Fruit fly (Drosophila melanogaster) whole organism, pupa: ENCODE results near the gene fzy.

Experiments used
- CG10348 ChIP-seq: fragments of 200-800 bp; sonication (Bioruptor generic); IDR thresholded peaks from 2 replicates; pipeline ENCODE4 v1.3.6; 2022; ENCODE audit warnings: missing biosample characterization, missing genetic modification characterization
- CG12605 ChIP-seq: fragments of 200-800 bp; sonication (Bioruptor generic); IDR thresholded peaks from 2 replicates; pipeline ENCODE4 v1.3.6; 2022; ENCODE audit warnings: missing biosample characterization, missing genetic modification characterization
- CG13204 ChIP-seq: fragments of 200-800 bp; sonication (Bioruptor generic); optimal IDR thresholded peaks from 2 replicates; lab custom pipeline; 2018; ENCODE audit warnings: missing biosample characterization, mild to moderate bottlenecking, missing genetic modification characterization, moderate library complexity
- CG14655 ChIP-seq: fragments of 200-800 bp; sonication (Bioruptor generic); optimal IDR thresholded peaks from 3 replicates; lab custom pipeline; 2017; ENCODE audit warnings: mild to moderate bottlenecking, missing biosample characterization, missing genetic modification reagents, missing genetic modification characterization
- CG15710 ChIP-seq: fragments of 200-800 bp; sonication (Bioruptor generic); optimal IDR thresholded peaks from 2 replicates; lab custom pipeline; 2018; ENCODE audit warnings: missing biosample characterization, mild to moderate bottlenecking, missing genetic modification characterization, moderate library complexity
- CG17806 ChIP-seq: fragments of 200-800 bp; sonication (Bioruptor generic); optimal IDR thresholded peaks from 2 replicates; lab custom pipeline; 2018; ENCODE audit warnings: missing biosample characterization, mild to moderate bottlenecking, missing genetic modification characterization, moderate library complexity
- CG32121 ChIP-seq: fragments of 200-800 bp; sonication (Bioruptor generic); IDR thresholded peaks from 2 replicates; pipeline ENCODE4 v1.3.6; 2022; ENCODE audit warnings: missing biosample characterization, missing genetic modification characterization
- CG34367 ChIP-seq: fragments of 200-800 bp; sonication (Bioruptor generic); optimal IDR thresholded peaks from 2 replicates; lab custom pipeline; 2018; ENCODE audit warnings: missing biosample characterization, mild to moderate bottlenecking, missing genetic modification characterization
- CG4496 ChIP-seq: fragments of 200-800 bp; sonication (Bioruptor generic); IDR thresholded peaks from 3 replicates; pipeline ENCODE4 v1.3.6; 2022; ENCODE audit warnings: missing biosample characterization, missing genetic modification characterization
- CG8159 ChIP-seq: fragments of 200-800 bp; sonication (Bioruptor generic); optimal IDR thresholded peaks from 3 replicates; lab custom pipeline; 2018; ENCODE audit warnings: missing biosample characterization, mild to moderate bottlenecking, missing genetic modification characterization, moderate library complexity
- CG8301 ChIP-seq: fragments of 200-800 bp; sonication (Bioruptor generic); optimal IDR thresholded peaks from 2 replicates; lab custom pipeline; 2018; ENCODE audit warnings: missing biosample characterization, mild to moderate bottlenecking, missing genetic modification characterization
- CG9948 ChIP-seq: fragments of 200-800 bp; sonication (Bioruptor generic); optimal IDR thresholded peaks from 2 replicates; lab custom pipeline; 2018; ENCODE audit warnings: missing biosample characterization, mild to moderate bottlenecking, missing genetic modification characterization, moderate library complexity
- D1 ChIP-seq: fragments of 200-800 bp; sonication (Bioruptor generic); optimal IDR thresholded peaks from 2 replicates; lab custom pipeline; 2018; ENCODE audit warnings: missing biosample characterization, mild to moderate bottlenecking, missing genetic modification characterization, moderate library complexity
- EcR ChIP-seq: fragments of 200-800 bp; sonication (Bioruptor generic); optimal IDR thresholded peaks from 3 replicates; lab custom pipeline; 2019; ENCODE audit warnings: missing biosample characterization, missing genetic modification characterization, mild to moderate bottlenecking, moderate library complexity, missing genetic modification reagents
- Ets98B ChIP-seq: fragments of 200-800 bp; sonication (Bioruptor generic); IDR thresholded peaks from 2 replicates; pipeline ENCODE4 v1.3.6; 2022; ENCODE audit warnings: missing biosample characterization, missing genetic modification characterization
- Pif1A ChIP-seq: fragments of 200-800 bp; sonication (Bioruptor generic); optimal IDR thresholded peaks from 3 replicates; lab custom pipeline; 2016; ENCODE audit warnings: missing biosample characterization, missing genetic modification characterization
- Pif1B ChIP-seq: fragments of 200-800 bp; sonication (Bioruptor generic); optimal IDR thresholded peaks from 3 replicates; lab custom pipeline; 2016; ENCODE audit warnings: missing biosample characterization, missing genetic modification characterization
- Snoo ChIP-seq: fragments of 200-800 bp; sonication (Bioruptor generic); optimal IDR thresholded peaks from 3 replicates; lab custom pipeline; 2017; ENCODE audit warnings: missing biosample characterization, mild to moderate bottlenecking, missing genetic modification characterization, inconsistent platforms
- fd96Ca ChIP-seq: fragments of 200-800 bp; sonication (Bioruptor generic); IDR thresholded peaks from 3 replicates; pipeline ENCODE4 v1.3.6; 2022; ENCODE audit warnings: missing biosample characterization, missing genetic modification characterization
- gl ChIP-seq: fragments of 200-800 bp; sonication (Bioruptor generic); optimal IDR thresholded peaks from 2 replicates; lab custom pipeline; 2018; ENCODE audit warnings: missing biosample characterization, mild to moderate bottlenecking, missing genetic modification characterization
- rn ChIP-seq: fragments of 200-800 bp; sonication (Bioruptor generic); IDR thresholded peaks from 2 replicates; pipeline ENCODE4 v1.3.6; 2022; ENCODE audit warnings: missing biosample characterization, missing genetic modification characterization

Gene fzy

dm6 chr2L:16275177-16275808 lies 35.5 kb upstream of the fzy start:
- no peak for TF ChIP-seq fd96Ca (GFP tag; lab: Robert Waterston, UW)
- TF ChIP-seq rn = no peak
- TF ChIP-seq D1 (tag; lab: Kevin White, UChicago) = no peak
- TF ChIP-seq CG4496 (GFP tag; lab: Robert Waterston, UW) = no peak
- TF ChIP-seq CG34367 = no peak
- no peak for TF ChIP-seq CG12605 (GFP tag; lab: Robert Waterston, UW)
- TF ChIP-seq CG8159 = no peak
- no peak for TF ChIP-seq CG9948 (tag; lab: Kevin White, UChicago)
- TF ChIP-seq CG14655 (GFP tag; lab: Kevin White, UChicago) = no peak
- TF ChIP-seq CG8301 (tag; lab: Kevin White, UChicago) = no peak
- TF ChIP-seq CG10348 = no peak
- TF ChIP-seq CG17806 (tag; lab: Kevin White, UChicago) = no peak
- no peak for TF ChIP-seq CG32121 (GFP tag; lab: Robert Waterston, UW)
- TF ChIP-seq EcR (GFP tag; lab: Kevin White, UChicago) = no peak
- TF ChIP-seq Pif1B (GFP tag; lab: Kevin White, UChicago) = no peak
- no peak for TF ChIP-seq gl (tag; lab: Kevin White, UChicago)
- no peak for TF ChIP-seq Pif1A (GFP tag; lab: Kevin White, UChicago)
- no peak for TF ChIP-seq CG13204 (GFP tag; lab: Kevin White, UChicago)
- TF ChIP-seq, all 21 proteins: peak for 0

DNA sequence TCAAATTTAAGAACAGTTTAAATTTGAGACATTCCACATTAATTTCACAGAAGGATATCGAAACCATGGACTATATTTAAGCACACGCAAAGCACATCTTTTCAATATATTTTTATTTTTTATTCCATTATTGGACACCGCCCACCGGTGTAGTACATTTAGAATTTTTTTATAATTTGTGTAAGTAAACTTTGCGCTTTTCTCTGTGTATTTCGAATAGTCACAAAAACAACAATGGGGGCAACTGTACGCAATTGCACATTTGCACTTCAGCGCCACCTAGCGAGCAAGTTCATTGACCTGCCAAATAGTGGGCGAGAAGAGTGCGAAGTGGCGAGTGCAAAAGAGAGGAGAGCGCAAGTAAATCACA lies 35.0 kb upstream of the fzy start:
- TF ChIP-seq CG9948 (tag; lab: Kevin White, UChicago) = peak; percentile 49
- peak; percentile 51 for TF ChIP-seq CG17806 (tag; lab: Kevin White, UChicago)
- peak; percentile 82 for TF ChIP-seq CG4496 (GFP tag; lab: Robert Waterston, UW)
- TF ChIP-seq CG10348 = no peak; the same call in 1 of the 2 replicates
- peak; percentile 71 for TF ChIP-seq CG8301 (tag; lab: Kevin White, UChicago)
- peak; percentile 68 for TF ChIP-seq Pif1A (GFP tag; lab: Kevin White, UChicago)
- TF ChIP-seq Pif1B (GFP tag; lab: Kevin White, UChicago) = peak; percentile 34
- peak; percentile 32 for TF ChIP-seq CG15710 (tag; lab: Kevin White, UChicago)
- no peak for TF ChIP-seq CG13204 (GFP tag; lab: Kevin White, UChicago)
- TF ChIP-seq EcR (GFP tag; lab: Kevin White, UChicago) = peak; percentile 89
- peak; percentile 7 for TF ChIP-seq CG34367
- no peak for TF ChIP-seq D1 (tag; lab: Kevin White, UChicago)
- no peak for TF ChIP-seq gl (tag; lab: Kevin White, UChicago)
- no peak for TF ChIP-seq CG12605 (GFP tag; lab: Robert Waterston, UW)
- peak; percentile 15 for TF ChIP-seq Snoo (tag; lab: Kevin White, UChicago)
- TF ChIP-seq Ets98B = peak; percentile 66
- 0 out of 2 replicates have a peak, but pooled peaks have one; percentile 40 for TF ChIP-seq rn
- peak; percentile 65; the same call in 2 of the 3 replicates for TF ChIP-seq fd96Ca (GFP tag; lab: Robert Waterston, UW)
- TF ChIP-seq CG14655 (GFP tag; lab: Kevin White, UChicago) = peak; percentile 71
- TF ChIP-seq CG32121 (GFP tag; lab: Robert Waterston, UW) = peak; percentile 79; the same call in 1 of the 2 replicates
- peak; percentile 67 for TF ChIP-seq CG8159

dm6 chr2L:16276820-16277219 lies 33.9 kb upstream of the fzy start:
- TF ChIP-seq Pif1B (GFP tag; lab: Kevin White, UChicago) (no peak), CG4496 (GFP tag; lab: Robert Waterston, UW) (0 out of 3 replicates have a peak, but pooled peaks have one; percentile 35)
- TF ChIP-seq, all 21 proteins: peak for 1

- no peak for TF ChIP-seq EcR (GFP tag; lab: Kevin White, UChicago)
- TF ChIP-seq Ets98B = no peak
- no peak for TF ChIP-seq CG17806 (tag; lab: Kevin White, UChicago)
- TF ChIP-seq CG10348 = no peak
- no peak for TF ChIP-seq CG12605 (GFP tag; lab: Robert Waterston, UW)
- no peak for TF ChIP-seq Pif1B (GFP tag; lab: Kevin White, UChicago)
- no peak for TF ChIP-seq CG32121 (GFP tag; lab: Robert Waterston, UW)
- no peak for TF ChIP-seq CG4496 (GFP tag; lab: Robert Waterston, UW)
- no peak for TF ChIP-seq Pif1A (GFP tag; lab: Kevin White, UChicago)
- TF ChIP-seq CG15710 (tag; lab: Kevin White, UChicago) = no peak
- TF ChIP-seq CG34367 = no peak
- TF ChIP-seq rn = no peak
- TF ChIP-seq CG9948 (tag; lab: Kevin White, UChicago) = no peak
- no peak for TF ChIP-seq D1 (tag; lab: Kevin White, UChicago)
Measured at dm6 chr2L:16277922-16278321, 32.8 kb upstream of the fzy start.

- TF ChIP-seq EcR (GFP tag; lab: Kevin White, UChicago) (no peak), fd96Ca (GFP tag; lab: Robert Waterston, UW) (no peak), D1 (tag; lab: Kevin White, UChicago) (no peak), CG17806 (tag; lab: Kevin White, UChicago) (no peak), CG13204 (GFP tag; lab: Kevin White, UChicago) (peak; percentile 80), CG34367 (no peak), CG14655 (GFP tag; lab: Kevin White, UChicago) (no peak), CG4496 (GFP tag; lab: Robert Waterston, UW) (0 out of 3 replicates have a peak, but pooled peaks have one; percentile 39)
Measured at dm6 chr2L:16278842-16279241, 31.9 kb upstream of the fzy start.

DNA sequence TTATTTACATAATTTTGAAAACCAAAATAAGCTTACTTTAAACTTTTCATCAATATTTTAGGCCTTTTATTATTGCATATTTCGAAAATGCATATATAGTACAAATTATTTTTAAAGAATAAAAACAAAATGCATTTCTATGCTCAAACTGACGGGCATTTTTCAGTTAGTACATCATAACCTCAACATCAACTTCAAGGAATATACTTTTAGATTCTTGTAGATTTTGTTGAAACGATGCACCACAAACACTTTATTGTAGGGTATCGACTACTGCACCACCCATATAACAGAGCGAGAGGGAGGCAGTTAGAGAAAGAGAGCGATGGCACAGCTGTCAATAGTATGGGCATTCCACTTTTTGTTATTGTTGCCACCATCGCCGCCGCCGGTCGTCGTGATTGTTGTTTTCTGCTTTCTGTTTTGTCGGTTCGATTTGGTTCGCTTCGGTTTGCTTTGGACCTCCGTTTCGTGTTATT lies 30.9 kb upstream of the fzy start:
- TF ChIP-seq CG12605 (GFP tag; lab: Robert Waterston, UW) = peak; percentile 67
- TF ChIP-seq CG9948 (tag; lab: Kevin White, UChicago) = peak; percentile 92
- peak; percentile 62 for TF ChIP-seq rn
- peak; percentile 85 for TF ChIP-seq CG34367
- peak; percentile 88 for TF ChIP-seq Pif1A (GFP tag; lab: Kevin White, UChicago)
- peak; percentile 86 for TF ChIP-seq CG8159
- TF ChIP-seq CG13204 (GFP tag; lab: Kevin White, UChicago) = peak; percentile 41
- TF ChIP-seq CG14655 (GFP tag; lab: Kevin White, UChicago) = peak; percentile 95
- peak; percentile 80 for TF ChIP-seq Pif1B (GFP tag; lab: Kevin White, UChicago)
- TF ChIP-seq Snoo (tag; lab: Kevin White, UChicago) = peak; percentile 67
- no peak for TF ChIP-seq EcR (GFP tag; lab: Kevin White, UChicago)
- TF ChIP-seq D1 (tag; lab: Kevin White, UChicago) = peak; percentile 92
- TF ChIP-seq CG15710 (tag; lab: Kevin White, UChicago) = peak; percentile 86
- TF ChIP-seq fd96Ca (GFP tag; lab: Robert Waterston, UW) = peak; percentile 40; the same call in 1 of the 3 replicates
- peak; percentile 73 for TF ChIP-seq Ets98B
- TF ChIP-seq CG32121 (GFP tag; lab: Robert Waterston, UW) = peak; percentile 86
- peak; percentile 94 for TF ChIP-seq CG8301 (tag; lab: Kevin White, UChicago)
- TF ChIP-seq CG17806 (tag; lab: Kevin White, UChicago) = peak; percentile 89
- TF ChIP-seq CG4496 (GFP tag; lab: Robert Waterston, UW) = peak; percentile 88
- peak; percentile 70; the same call in 1 of the 2 replicates for TF ChIP-seq CG10348
- peak; percentile 57 for TF ChIP-seq gl (tag; lab: Kevin White, UChicago)
